Worm (Caenorhabditis elegans) whole organism, midembryonic: Measurements from ENCODE around the gene D1044.1.

Source experiments
- T22C8.4 ChIP-seq: fragments of 200-800 bp; sonication (Bioruptor generic); IDR thresholded peaks from 2 replicates; pipeline ENCODE4 v1.3.6; 2022; ENCODE audit warnings: missing genetic modification characterization, missing compliant biosample characterization
- cog-1 ChIP-seq: sonication (generic microtip); optimal IDR thresholded peaks from 2 replicates; lab custom pipeline; 2016; ENCODE audit warnings: missing genetic modification characterization, missing compliant biosample characterization
- flt-1 ChIP-seq: fragments of 200-800 bp; sonication (Bioruptor generic); IDR thresholded peaks from 2 replicates; pipeline ENCODE4 v1.3.6; 2022; ENCODE audit warnings: missing genetic modification characterization, missing compliant biosample characterization
- klf-2 ChIP-seq: fragments of 200-800 bp; sonication (Bioruptor generic); conservative IDR thresholded peaks from 2 replicates; pipeline ENCODE4 v1.3.6; 2022; ENCODE audit warnings: missing genetic modification reagents, missing genetic modification characterization, missing compliant biosample characterization
- ref-1 ChIP-seq: fragments of 200-800 bp; sonication (Bioruptor generic); conservative IDR thresholded peaks from 2 replicates; pipeline ENCODE4 v1.3.6; 2022; ENCODE audit warnings: missing genetic modification reagents, missing genetic modification characterization, missing compliant biosample characterization
- tab-1 ChIP-seq: fragments of 200-800 bp; sonication (Bioruptor generic); IDR thresholded peaks from 2 replicates; pipeline ENCODE4 v1.3.6; 2022; ENCODE audit warnings: missing genetic modification characterization, missing compliant biosample characterization
- ztf-23 ChIP-seq: fragments of 200-800 bp; sonication (Bioruptor generic); IDR thresholded peaks from 2 replicates; pipeline ENCODE4 v1.3.6; 2022; ENCODE audit warnings: missing genetic modification reagents, missing genetic modification characterization, missing compliant biosample characterization
- ztf-29 ChIP-seq: fragments of 200-800 bp; sonication (Bioruptor generic); IDR thresholded peaks from 2 replicates; pipeline ENCODE4 v1.3.6; 2022; ENCODE audit warnings: missing genetic modification reagents, missing genetic modification characterization, missing compliant biosample characterization

ce11 chrIII:5517423-5517822, 26.7 kb upstream of the D1044.1 start, which contains the start of gene nekl-4:
- TF ChIP-seq ztf-23 (GFP tag; lab: Robert Waterston, UW) (no peak), T22C8.4 (GFP tag; lab: Robert Waterston, UW) (no peak), klf-2 (GFP tag; lab: Robert Waterston, UW) (no peak), ref-1 (GFP tag; lab: Robert Waterston, UW) (no peak), tab-1 (GFP tag; lab: Robert Waterston, UW) (no peak), flt-1 (GFP tag; lab: Robert Waterston, UW) (no peak), ztf-29 (GFP tag; lab: Robert Waterston, UW) (no peak), cog-1 (tag; lab: Kevin White, UChicago) (no peak)
